Fruit fly (Drosophila melanogaster) whole organism, embryonic: ENCODE measurements around the gene CG5500.

Experiments used
- B-H1 ChIP-seq: fragments of 200-800 bp; sonication (Bioruptor generic); IDR thresholded peaks from 3 replicates; pipeline ENCODE4 v1.3.6; 2022; ENCODE audit warnings: missing biosample characterization, missing genetic modification characterization
- CG10959 ChIP-seq: fragments of 200-800 bp; sonication (Bioruptor generic); IDR thresholded peaks from 2 replicates; pipeline ENCODE4 v1.3.6; 2022; ENCODE audit warnings: missing biosample characterization, missing genetic modification characterization
- CG11085 ChIP-seq: fragments of 200-800 bp; sonication (Bioruptor generic); IDR thresholded peaks from 2 replicates; pipeline ENCODE4 v1.3.6; 2022; ENCODE audit warnings: missing biosample characterization, missing genetic modification characterization
- CG11247 ChIP-seq: fragments of 200-800 bp; sonication (Bioruptor generic); IDR thresholded peaks from 2 replicates; pipeline ENCODE4 v1.3.6; 2022; ENCODE audit warnings: missing biosample characterization, missing genetic modification characterization
- CG11504 ChIP-seq: fragments of 200-800 bp; sonication (Bioruptor generic); optimal IDR thresholded peaks from 3 replicates; lab custom pipeline; 2019; ENCODE audit warnings: missing biosample characterization, mild to moderate bottlenecking, missing genetic modification characterization, moderate library complexity
- CG1233 ChIP-seq: fragments of 200-800 bp; sonication (Bioruptor generic); optimal IDR thresholded peaks from 4 replicates; lab custom pipeline; 2018; ENCODE audit warnings: missing biosample characterization, mild to moderate bottlenecking, missing genetic modification characterization
- CG14710 ChIP-seq: fragments of 200-800 bp; sonication (Bioruptor generic); optimal IDR thresholded peaks from 3 replicates; lab custom pipeline; 2019; ENCODE audit warnings: missing biosample characterization, mild to moderate bottlenecking, missing genetic modification characterization, moderate library complexity
- CG1602 ChIP-seq: fragments of 200-800 bp; sonication (Bioruptor generic); optimal IDR thresholded peaks from 3 replicates; lab custom pipeline; 2016; ENCODE audit warnings: missing biosample characterization, missing genetic modification characterization
- CG17328 ChIP-seq: fragments of 200-800 bp; sonication (Bioruptor generic); IDR thresholded peaks from 2 replicates; pipeline ENCODE4 v1.3.6; 2022; ENCODE audit warnings: missing biosample characterization, missing genetic modification characterization
- CG17361 ChIP-seq: fragments of 200-800 bp; sonication (Bioruptor generic); IDR thresholded peaks from 3 replicates; pipeline ENCODE4 v1.3.6; 2022; ENCODE audit warnings: missing biosample characterization, missing genetic modification characterization
- CG17802 ChIP-seq: fragments of 200-800 bp; sonication (Bioruptor generic); optimal IDR thresholded peaks from 2 replicates; lab custom pipeline; 2018; ENCODE audit warnings: missing biosample characterization, mild to moderate bottlenecking, missing genetic modification characterization, moderate library complexity
- CG17829 ChIP-seq: fragments of 200-800 bp; optimal IDR thresholded peaks from 2 replicates; lab custom pipeline; 2019; ENCODE audit warnings: missing biosample characterization, mild to moderate bottlenecking, missing genetic modification characterization, moderate library complexity
- CG33557 ChIP-seq: fragments of 200-800 bp; sonication (Bioruptor generic); optimal IDR thresholded peaks from 2 replicates; lab custom pipeline; 2019; ENCODE audit warnings: missing biosample characterization, mild to moderate bottlenecking, missing genetic modification characterization, moderate library complexity
- CG4617 ChIP-seq: fragments of 200-800 bp; sonication (Bioruptor generic); optimal IDR thresholded peaks from 3 replicates; lab custom pipeline; 2016; ENCODE audit warnings: missing biosample characterization, missing genetic modification characterization, borderline replicate concordance
- CG5180 ChIP-seq: fragments of 200-800 bp; sonication (Bioruptor generic); optimal IDR thresholded peaks from 3 replicates; lab custom pipeline; 2017; ENCODE audit warnings: missing biosample characterization, missing genetic modification characterization, mild to moderate bottlenecking, moderate library complexity, missing genetic modification reagents
- CG6175 ChIP-seq: fragments of 200-800 bp; sonication (Bioruptor generic); IDR thresholded peaks from 3 replicates; pipeline ENCODE4 v1.3.6; 2022; ENCODE audit warnings: missing biosample characterization, missing genetic modification characterization
- CG6689 ChIP-seq: fragments of 200-800 bp; sonication (Bioruptor generic); IDR thresholded peaks from 2 replicates; pipeline ENCODE4 v1.3.6; 2022; ENCODE audit warnings: missing biosample characterization, missing genetic modification characterization
- CG6765 ChIP-seq: fragments of 200-800 bp; sonication (Bioruptor generic); optimal IDR thresholded peaks from 3 replicates; lab custom pipeline; 2017; ENCODE audit warnings: missing biosample characterization, mild to moderate bottlenecking, missing genetic modification characterization
- CG6854 ChIP-seq: fragments of 200-800 bp; sonication (Bioruptor generic); optimal IDR thresholded peaks from 3 replicates; lab custom pipeline; 2017; ENCODE audit warnings: missing biosample characterization, mild to moderate bottlenecking, missing genetic modification characterization
- CG7556 ChIP-seq: fragments of 200-800 bp; sonication (Bioruptor generic); optimal IDR thresholded peaks from 2 replicates; lab custom pipeline; 2017; ENCODE audit warnings: missing biosample characterization, mild to moderate bottlenecking, missing genetic modification characterization
- CG9609 ChIP-seq: fragments of 200-800 bp; sonication (Bioruptor generic); optimal IDR thresholded peaks from 3 replicates; lab custom pipeline; 2016; ENCODE audit warnings: missing biosample characterization, missing genetic modification characterization
- CrebB ChIP-seq: fragments of 200-800 bp; sonication (Bioruptor generic); optimal IDR thresholded peaks from 3 replicates; lab custom pipeline; 2018; ENCODE audit warnings: missing biosample characterization, mild to moderate bottlenecking, missing genetic modification characterization
- Dip3 ChIP-seq: fragments of 200-800 bp; sonication (Bioruptor generic); optimal IDR thresholded peaks from 3 replicates; lab custom pipeline; 2016; ENCODE audit warnings: missing biosample characterization, missing genetic modification characterization
- Dll ChIP-seq: fragments of 200-800 bp; sonication (Bioruptor generic); IDR thresholded peaks from 4 replicates; pipeline ENCODE4 v1.3.6; 2022; ENCODE audit warnings: missing biosample characterization, missing genetic modification characterization; ENCODE audit not compliant: partially characterized antibody
- HLH3B ChIP-seq: fragments of 200-800 bp; sonication (Bioruptor generic); IDR thresholded peaks from 2 replicates; pipeline ENCODE4 v1.3.6; 2022; ENCODE audit warnings: missing biosample characterization, missing genetic modification characterization
- NC2α ChIP-seq: fragments of 200-800 bp; sonication (Bioruptor generic); optimal IDR thresholded peaks from 2 replicates; lab custom pipeline; 2016; ENCODE audit warnings: missing biosample characterization, missing genetic modification characterization
- NK7.1 ChIP-seq: fragments of 200-800 bp; sonication (Bioruptor generic); optimal IDR thresholded peaks from 3 replicates; lab custom pipeline; 2016; ENCODE audit warnings: missing biosample characterization, missing genetic modification characterization
- NfI ChIP-seq: fragments of 200-800 bp; sonication (Bioruptor generic); optimal IDR thresholded peaks from 3 replicates; lab custom pipeline; 2018; ENCODE audit warnings: missing biosample characterization, mild to moderate bottlenecking, missing genetic modification characterization, moderate library complexity
- Oli ChIP-seq: fragments of 200-800 bp; sonication (Bioruptor generic); optimal IDR thresholded peaks from 2 replicates; lab custom pipeline; 2018; ENCODE audit warnings: missing biosample characterization, mild to moderate bottlenecking, missing genetic modification characterization, moderate library complexity
- PHDP ChIP-seq: fragments of 200-800 bp; sonication (Bioruptor generic); optimal IDR thresholded peaks from 3 replicates; lab custom pipeline; 2018; ENCODE audit warnings: missing biosample characterization, mild to moderate bottlenecking, missing genetic modification characterization, moderate library complexity
- Pdp1 ChIP-seq, 2 experiments: fragments of 200-800 bp; sonication (Bioruptor generic); optimal IDR thresholded peaks; 3 replicates each; lab custom pipeline; 2016; ENCODE audit warnings: missing biosample characterization in 2 of 2, missing genetic modification characterization in 2 of 2, mild to moderate bottlenecking in 1 of 2, moderate library complexity in 1 of 2
- Ravus ChIP-seq: fragments of 200-800 bp; sonication (Bioruptor generic); IDR thresholded peaks from 2 replicates; pipeline ENCODE4 v1.3.6; 2022; ENCODE audit warnings: missing biosample characterization, missing genetic modification characterization
- Scr ChIP-seq: fragments of 200-800 bp; sonication (Bioruptor generic); IDR thresholded peaks from 2 replicates; pipeline ENCODE4 v1.3.6; 2022; ENCODE audit warnings: missing biosample characterization, missing genetic modification characterization; ENCODE audit not compliant: partially characterized antibody
- Spps ChIP-seq: fragments of 200-800 bp; sonication (Bioruptor generic); optimal IDR thresholded peaks from 2 replicates; lab custom pipeline; 2018; ENCODE audit warnings: missing biosample characterization, mild to moderate bottlenecking, missing genetic modification characterization
- ac ChIP-seq: fragments of 200-800 bp; sonication (Bioruptor generic); optimal IDR thresholded peaks from 3 replicates; lab custom pipeline; 2017; ENCODE audit warnings: missing biosample characterization, mild to moderate bottlenecking, missing genetic modification characterization
- ara ChIP-seq: fragments of 200-800 bp; sonication (Bioruptor generic); IDR thresholded peaks from 2 replicates; pipeline ENCODE4 v1.3.6; 2022; ENCODE audit warnings: missing biosample characterization, missing genetic modification characterization
- az2 ChIP-seq: fragments of 200-800 bp; sonication (Bioruptor generic); optimal IDR thresholded peaks from 3 replicates; lab custom pipeline; 2016; ENCODE audit warnings: missing biosample characterization, missing genetic modification characterization
- cad ChIP-seq: fragments of >200 bp; optimal IDR thresholded peaks from 2 replicates; lab custom pipeline; 2017; ENCODE audit warnings: missing biosample characterization, missing genetic modification characterization
- cas ChIP-seq: fragments of 200-800 bp; sonication (Bioruptor generic); IDR thresholded peaks from 2 replicates; pipeline ENCODE4 v1.3.6; 2022; ENCODE audit warnings: missing biosample characterization, missing genetic modification characterization
- cwo ChIP-seq: fragments of 200-800 bp; sonication (Bioruptor generic); optimal IDR thresholded peaks from 3 replicates; lab custom pipeline; 2017; ENCODE audit warnings: missing biosample characterization, missing genetic modification characterization, mild to moderate bottlenecking, moderate library complexity, missing genetic modification reagents
- ewg ChIP-seq: fragments of 200-800 bp; sonication (Bioruptor generic); optimal IDR thresholded peaks from 3 replicates; lab custom pipeline; 2017; ENCODE audit warnings: mild to moderate bottlenecking, missing biosample characterization, missing genetic modification reagents, missing genetic modification characterization
- ken ChIP-seq: fragments of 200-800 bp; sonication (Bioruptor generic); IDR thresholded peaks from 3 replicates; pipeline ENCODE4 v1.3.6; 2022; ENCODE audit warnings: missing biosample characterization, missing genetic modification characterization
- lab ChIP-seq: fragments of 200-800 bp; sonication (Bioruptor generic); optimal IDR thresholded peaks from 3 replicates; lab custom pipeline; 2017; ENCODE audit warnings: missing biosample characterization, missing genetic modification characterization, mild to moderate bottlenecking, moderate library complexity, missing genetic modification reagents
- lov ChIP-seq, 2 experiments: fragments of 200-800 bp in 1 of 2; fragments of >200 bp in 1 of 2; sonication (Bioruptor generic) in 1 of 2; IDR thresholded peaks in 1 of 2; optimal IDR thresholded peaks in 1 of 2; 2 replicates in 1 of 2; 3 replicates in 1 of 2; pipeline versions ENCODE4 v1.3.6 to Lab custom; 2017 to 2022; ENCODE audit warnings: missing biosample characterization in 1 of 2, missing genetic modification characterization in 1 of 2
- otp ChIP-seq: fragments of 200-800 bp; sonication (Bioruptor generic); IDR thresholded peaks from 3 replicates; pipeline ENCODE4, ENCODE4 v1.3.6; 2022; ENCODE audit warnings: missing biosample characterization, missing genetic modification characterization
- ranshi ChIP-seq: fragments of 200-800 bp; sonication (Bioruptor generic); IDR thresholded peaks from 2 replicates; pipeline ENCODE4 v1.3.6; 2022; ENCODE audit warnings: missing biosample characterization, missing genetic modification characterization
- slbo ChIP-seq: fragments of 200-800 bp; sonication (Bioruptor generic); IDR thresholded peaks from 2 replicates; pipeline ENCODE4 v1.3.6; 2022; ENCODE audit warnings: missing biosample characterization, missing genetic modification characterization
- toy ChIP-seq: fragments of 200-800 bp; sonication (Bioruptor generic); IDR thresholded peaks from 2 replicates; pipeline ENCODE4 v1.3.6; 2022; ENCODE audit warnings: missing biosample characterization, missing genetic modification characterization
- twi ChIP-seq: fragments of 200-800 bp; optimal IDR thresholded peaks from 2 replicates; lab custom pipeline; 2019; ENCODE audit warnings: missing biosample characterization, mild to moderate bottlenecking, missing genetic modification characterization, moderate library complexity

CG5500 gene

DNA sequence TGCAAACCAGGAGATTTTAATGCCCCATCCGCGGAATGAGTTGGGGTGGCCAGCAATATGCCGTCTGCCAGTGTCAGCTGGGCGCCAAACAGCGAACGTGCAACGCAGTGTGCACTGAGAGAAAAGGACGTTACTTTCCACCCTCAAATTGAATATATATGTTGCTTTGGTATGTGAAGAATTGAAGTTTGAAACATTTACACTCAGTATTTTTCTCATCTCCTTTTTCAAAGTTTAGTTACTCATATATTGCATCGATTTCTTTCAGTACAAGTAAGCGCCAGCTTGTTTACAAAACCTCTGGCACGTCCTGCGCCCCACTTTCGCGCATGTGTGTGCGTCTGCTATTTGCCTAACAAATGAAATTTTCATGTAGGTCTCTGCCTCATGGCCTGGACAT is 17.2 kb upstream of the CG5500 start (continued):
- no peak for TF ChIP-seq twi
- TF ChIP-seq Oli (tag; lab: Kevin White, UChicago) = peak; percentile 42
- TF ChIP-seq CG1233 (GFP tag; lab: Kevin White, UChicago) = no peak
- TF ChIP-seq NC2α (GFP tag; lab: Kevin White, UChicago) = no peak
- peak in 1 of 2 experiments; percentile 66 for TF ChIP-seq Pdp1 (GFP tag; optimal IDR thresholded peaks at IDR 0.05; lab: Kevin White, UChicago)
- peak; percentile 27 for TF ChIP-seq PHDP
- TF ChIP-seq Scr = no peak
- TF ChIP-seq NK7.1 (GFP tag; lab: Kevin White, UChicago) = peak; percentile 4
- TF ChIP-seq CG6765 (GFP tag; lab: Kevin White, UChicago) = peak; percentile 25
- peak; percentile 55 for TF ChIP-seq CG11504 (tag; lab: Kevin White, UChicago)
- TF ChIP-seq lab = peak; percentile 68
- TF ChIP-seq slbo (GFP tag; lab: Robert Waterston, UW) = peak; percentile 46; the same call in 1 of the 2 replicates
- peak; percentile 46; the same call in 1 of the 2 replicates for TF ChIP-seq CG17328 (GFP tag; lab: Robert Waterston, UW)
- peak; percentile 49; the same call in 1 of the 2 replicates for TF ChIP-seq ara
- peak; percentile 22 for TF ChIP-seq cwo (GFP tag; lab: Kevin White, UChicago)
- TF ChIP-seq az2 (GFP tag; lab: Kevin White, UChicago) = peak; percentile 8
- TF ChIP-seq toy = peak; percentile 10; the same call in 1 of the 2 replicates
- TF ChIP-seq CG9609 = no peak
- TF ChIP-seq cad (GFP tag; lab: Kevin White, UChicago) = no peak
- TF ChIP-seq Dip3 (GFP tag; lab: Kevin White, UChicago) = no peak
- 0 out of 2 replicates have a peak, but pooled peaks have one; percentile 34 for TF ChIP-seq cas (GFP tag; lab: Robert Waterston, UW)
- peak; percentile 34; the same call in 1 of the 2 replicates for TF ChIP-seq CG11247
- TF ChIP-seq ranshi (GFP tag; lab: Robert Waterston, UW) = peak; percentile 82
- TF ChIP-seq CG6175 (GFP tag; lab: Robert Waterston, UW) = no peak
- peak; percentile 9 for TF ChIP-seq ewg (GFP tag; lab: Kevin White, UChicago)
- peak; percentile 43 for TF ChIP-seq CG6854 (GFP tag; lab: Kevin White, UChicago)
- TF ChIP-seq CG17361 (GFP tag; lab: Robert Waterston, UW) = 0 out of 3 replicates have a peak, but pooled peaks have one; percentile 26
- TF ChIP-seq HLH3B (GFP tag; lab: Robert Waterston, UW) = peak; percentile 66
- no peak for TF ChIP-seq CG17802 (tag; lab: Kevin White, UChicago)
- no peak for TF ChIP-seq CG33557 (GFP tag; lab: Kevin White, UChicago)
- TF ChIP-seq CG11085 (GFP tag; lab: Robert Waterston, UW) = peak; percentile 48; the same call in 1 of the 2 replicates
- no peak for TF ChIP-seq lov (optimal IDR thresholded peaks at IDR 0.05; lab: Kevin White, UChicago)
- TF ChIP-seq lov (GFP tag; IDR thresholded peaks at IDR 0.05; lab: Robert Waterston, UW) = peak; percentile 38; the same call in 1 of the 3 replicates
- TF ChIP-seq CG6689 (GFP tag; lab: Robert Waterston, UW) = peak; percentile 52; the same call in 1 of the 2 replicates
- TF ChIP-seq CG1602 (GFP tag; lab: Kevin White, UChicago) = no peak
- TF ChIP-seq NfI (GFP tag; lab: Kevin White, UChicago) = peak; percentile 3
- TF ChIP-seq B-H1 (GFP tag; lab: Robert Waterston, UW) = 0 out of 3 replicates have a peak, but pooled peaks have one; percentile 30
- TF ChIP-seq ken = 0 out of 3 replicates have a peak, but pooled peaks have one; percentile 42
- peak; percentile 36; the same call in 1 of the 2 replicates for TF ChIP-seq CG10959 (GFP tag; lab: Robert Waterston, UW)
- TF ChIP-seq otp (GFP tag; lab: Robert Waterston, UW) = 0 out of 3 replicates have a peak, but pooled peaks have one; percentile 27
- TF ChIP-seq Spps (tag; lab: Kevin White, UChicago) = no peak
- peak; percentile 38 for TF ChIP-seq CG7556 (GFP tag; lab: Kevin White, UChicago)
- no peak for TF ChIP-seq Dll (GFP tag; lab: Robert Waterston, UW)
- peak; percentile 9 for TF ChIP-seq CG5180 (GFP tag; lab: Kevin White, UChicago)
- peak; percentile 28 for TF ChIP-seq CG17829 (tag; lab: Kevin White, UChicago)
- TF ChIP-seq Ravus (GFP tag; lab: Robert Waterston, UW) = peak; percentile 6; the same call in 1 of the 2 replicates
- TF ChIP-seq CrebB (tag; lab: Kevin White, UChicago) = no peak
- peak; percentile 4 for TF ChIP-seq ac (GFP tag; lab: Kevin White, UChicago)
- TF ChIP-seq CG4617 (GFP tag; lab: Kevin White, UChicago) = no peak
- TF ChIP-seq CG14710 = peak; percentile 14
